Worm (Caenorhabditis elegans): ENCODE results near the gene R08C7.4.

The R08C7.4 gene

ce11 chrIV:4449843-4450242 lies 15.0 kb downstream of the R08C7.4 start (continued):
- TF ChIP-seq daf-8 (GFP tag; IDR thresholded peaks at IDR 0.05): no peak
- no peak for TF ChIP-seq vab-7 (GFP tag; IDR thresholded peaks at IDR 0.05)
- no peak for TF ChIP-seq spr-3 (GFP tag; optimal IDR thresholded peaks at IDR 0.05)
- no peak for TF ChIP-seq attf-4 (tag; optimal IDR thresholded peaks at IDR 0.05)
- TF ChIP-seq nhr-77 (tag; optimal IDR thresholded peaks at IDR 0.05): peak; percentile 77
- no peak for TF ChIP-seq saeg-2 (GFP tag; IDR thresholded peaks at IDR 0.05)
- no peak for TF ChIP-seq cey-2 (tag; optimal IDR thresholded peaks at IDR 0.05; ENCODE audit: borderline replicate concordance, insufficient read depth)
- TF ChIP-seq hmg-1.1 (GFP tag; IDR thresholded peaks at IDR 0.05): no peak
- no peak for TF ChIP-seq dmd-9 (GFP tag; IDR thresholded peaks at IDR 0.05)
- peak; percentile 49 for TF ChIP-seq nhr-28 (tag; optimal IDR thresholded peaks at IDR 0.05)
- TF ChIP-seq zfp-2 (tag; optimal IDR thresholded peaks at IDR 0.05): peak; percentile 22
- TF ChIP-seq Y48G9A.11 (GFP tag; IDR thresholded peaks at IDR 0.05): peak; percentile 44; the same call in 1 of the 2 replicates
- no peak; the same call in 1 of the 2 replicates for TF ChIP-seq lin-1 (GFP tag; IDR thresholded peaks at IDR 0.05)
- TF ChIP-seq php-3 (GFP tag; IDR thresholded peaks at IDR 0.05): 0 out of 2 replicates have a peak, but pooled peaks have one; percentile 20
- no peak for TF ChIP-seq fkh-10 (GFP tag; optimal IDR thresholded peaks at IDR 0.05)
- TF ChIP-seq nhr-41 (GFP tag; IDR thresholded peaks at IDR 0.05): peak; percentile 75
- no peak for TF ChIP-seq sdz-12 (GFP tag; optimal IDR thresholded peaks at IDR 0.05)
- no peak for TF ChIP-seq nhr-237 (tag; optimal IDR thresholded peaks at IDR 0.05)
- 0 out of 2 replicates have a peak, but pooled peaks have one; percentile 6 for TF ChIP-seq D1046.2 (GFP tag; IDR thresholded peaks at IDR 0.05)
- peak; percentile 45 for TF ChIP-seq mes-2 (tag; optimal IDR thresholded peaks at IDR 0.05; ENCODE audit: poor library complexity, severe bottlenecking)
- no peak for TF ChIP-seq daf-19 (GFP tag; conservative IDR thresholded peaks at IDR 0.05)
- no peak for TF ChIP-seq zag-1 (tag; optimal IDR thresholded peaks at IDR 0.05)
- TF ChIP-seq Y105C5A.15 (GFP tag; IDR thresholded peaks at IDR 0.05): no peak
- TF ChIP-seq Y5F2A.4 (GFP tag; optimal IDR thresholded peaks at IDR 0.05): no peak
- no peak for TF ChIP-seq unc-39 (tag; optimal IDR thresholded peaks at IDR 0.05)
- no peak for TF ChIP-seq F10B5.3 (tag; optimal IDR thresholded peaks at IDR 0.05)
- no peak for TF ChIP-seq ceh-20 (GFP tag; IDR thresholded peaks at IDR 0.05)
- TF ChIP-seq lim-7 (GFP tag; IDR thresholded peaks at IDR 0.05): 0 out of 2 replicates have a peak, but pooled peaks have one; percentile 46
- peak in 1 of 2 experiments; percentile 53 for TF ChIP-seq daf-16 (GFP tag; optimal IDR thresholded peaks at IDR 0.05)
- peak; percentile 64 for TF ChIP-seq daf-16 (tag; optimal IDR thresholded peaks at IDR 0.05)
- TF ChIP-seq nhr-111 (GFP tag; optimal IDR thresholded peaks at IDR 0.05): no peak
- TF ChIP-seq mxl-2 (GFP tag; conservative IDR thresholded peaks at IDR 0.05): no peak
- peak; percentile 56; the same call in 1 of the 2 replicates for TF ChIP-seq dmd-6 (GFP tag; IDR thresholded peaks at IDR 0.05)
- peak; percentile 3 for TF ChIP-seq nhr-48 (tag; optimal IDR thresholded peaks at IDR 0.05)
- no peak for TF ChIP-seq ceh-62 (tag; optimal IDR thresholded peaks at IDR 0.05)
- peak; percentile 30 for TF ChIP-seq gei-8 (GFP tag; optimal IDR thresholded peaks at IDR 0.05)
- TF ChIP-seq pqm-1 (tag; optimal IDR thresholded peaks at IDR 0.05): peak; percentile 53
- no peak for TF ChIP-seq nhr-42 (GFP tag; IDR thresholded peaks at IDR 0.05)
- 0 out of 2 replicates have a peak, but pooled peaks have one; percentile 55 for TF ChIP-seq Y75B8A.6 (GFP tag; IDR thresholded peaks at IDR 0.05)
- no peak for TF ChIP-seq unc-62 (GFP tag; optimal IDR thresholded peaks at IDR 0.05 in 1 of 2)
- no peak for TF ChIP-seq unc-62 (tag; optimal IDR thresholded peaks at IDR 0.05)
- peak; percentile 61 for TF ChIP-seq dve-1 (tag; optimal IDR thresholded peaks at IDR 0.05; ENCODE audit: insufficient read depth)
- no peak for TF ChIP-seq mdt-29 (GFP tag; IDR thresholded peaks at IDR 0.05)
- no peak for TF ChIP-seq F26F4.8 (GFP tag; conservative IDR thresholded peaks at IDR 0.05)
- peak; percentile 30 for TF ChIP-seq mep-1 (tag; optimal IDR thresholded peaks at IDR 0.05)
- TF ChIP-seq lsy-2 (tag; optimal IDR thresholded peaks at IDR 0.05): peak in 1 of 2 experiments; percentile 17
- no peak for TF ChIP-seq hlh-30 (tag; optimal IDR thresholded peaks at IDR 0.05; ENCODE audit: insufficient read depth)
- peak; percentile 87 for TF ChIP-seq ama-1 (optimal IDR thresholded peaks at IDR 0.05)
- TF ChIP-seq tag-97 (GFP tag; IDR thresholded peaks at IDR 0.05): no peak
- TF ChIP-seq rbr-2 (tag; optimal IDR thresholded peaks at IDR 0.05): no peak
- peak; percentile 25 for TF ChIP-seq aha-1 (tag)
- TF ChIP-seq unc-130 (GFP tag; optimal IDR thresholded peaks at IDR 0.05): peak; percentile 23

Data from whole organism, L4 larva.